Worm (Caenorhabditis elegans) whole organism, mixed stage, embryonic: Measurements from ENCODE around the gene C05C10.8.
A peak's percentile ranks its signal among the peaks of the same experiment; 100 is the strongest.

Experiments
- ces-1 ChIP-seq: fragments of 150-350 bp; optimal IDR thresholded peaks from 2 replicates; lab custom pipeline; 2014; ENCODE audit warnings: missing biosample characterization, missing genetic modification reagents, missing genetic modification characterization
- elt-1 ChIP-seq: sonication (generic microtip); optimal IDR thresholded peaks from 2 replicates; lab custom pipeline; 2017; ENCODE audit warnings: missing genetic modification characterization, mild to moderate bottlenecking, missing compliant biosample characterization, antibody characterized with exemption, moderate library complexity, borderline replicate concordance; ENCODE audit not compliant: insufficient read depth
- elt-3 ChIP-seq: fragments of 150-350 bp; optimal IDR thresholded peaks from 2 replicates; lab custom pipeline; 2014; ENCODE audit warnings: missing biosample characterization, missing genetic modification characterization
- lin-13 ChIP-seq: fragments of 150-350 bp; optimal IDR thresholded peaks from 2 replicates; lab custom pipeline; 2014; ENCODE audit warnings: missing biosample characterization, missing genetic modification characterization
- mep-1 ChIP-seq: fragments of 150-350 bp; optimal IDR thresholded peaks from 2 replicates; lab custom pipeline; 2017; ENCODE audit warnings: missing biosample characterization, missing genetic modification reagents, missing genetic modification characterization, inconsistent platforms
- nhr-237 ChIP-seq: fragments of 150-350 bp; optimal IDR thresholded peaks from 2 replicates; lab custom pipeline; 2014; ENCODE audit warnings: missing biosample characterization, missing genetic modification characterization
- nhr-28 ChIP-seq: fragments of 150-350 bp; optimal IDR thresholded peaks from 2 replicates; lab custom pipeline; 2014; ENCODE audit warnings: missing biosample characterization, missing genetic modification characterization
- snpc-4 ChIP-seq: fragments of 150-350 bp; optimal IDR thresholded peaks from 2 replicates; lab custom pipeline; 2014; ENCODE audit warnings: missing biosample characterization, missing genetic modification characterization
- unc-62 ChIP-seq: fragments of 150-350 bp; optimal IDR thresholded peaks from 2 replicates; lab custom pipeline; 2014; ENCODE audit warnings: missing biosample characterization, missing genetic modification reagents, missing genetic modification characterization
- ztf-11 ChIP-seq: fragments of 150-350 bp; optimal IDR thresholded peaks from 2 replicates; lab custom pipeline; 2014; ENCODE audit warnings: missing biosample characterization, missing genetic modification characterization

ce11 chrII:9940430-9940829 lies 22.6 kb upstream of the C05C10.8 start, which contains the start of gene ufd-3:
- TF ChIP-seq ces-1 (GFP tag; lab: Kevin White, UChicago) (peak; percentile 61), nhr-28 (tag; lab: Kevin White, UChicago) (no peak), ztf-11 (tag; lab: Kevin White, UChicago) (no peak), nhr-237 (tag; lab: Kevin White, UChicago) (peak; percentile 76), elt-1 (tag; lab: Kevin White, UChicago) (no peak), unc-62 (GFP tag; lab: Kevin White, UChicago) (no peak), elt-3 (tag; lab: Kevin White, UChicago) (no peak), lin-13 (peak; percentile 81), snpc-4 (tag; lab: Kevin White, UChicago) (no peak), mep-1 (tag; lab: Kevin White, UChicago) (peak; percentile 91)
